Worm (Caenorhabditis elegans) whole organism, L2 larva: ENCODE results near the gene asp-16.
A peak's percentile ranks its signal among the peaks of the same experiment; 100 is the strongest.

Experiments
- C34F6.9 ChIP-seq: fragments of 150-350 bp; optimal IDR thresholded peaks from 2 replicates; lab custom pipeline; 2014; ENCODE audit warnings: missing biosample characterization, missing genetic modification characterization
- F13H6.1 ChIP-seq: sonication (generic microtip); optimal IDR thresholded peaks from 2 replicates; lab custom pipeline; 2016; ENCODE audit warnings: missing genetic modification characterization, missing compliant biosample characterization
- R02D3.7 ChIP-seq: fragments of 150-350 bp; optimal IDR thresholded peaks from 2 replicates; lab custom pipeline; 2014; ENCODE audit warnings: missing biosample characterization, missing genetic modification characterization
- Y55F3AM.14 ChIP-seq: fragments of 200-800 bp; sonication (Bioruptor generic); optimal IDR thresholded peaks from 2 replicates; lab custom pipeline; 2018; ENCODE audit warnings: mild to moderate bottlenecking, missing genetic modification characterization, missing compliant biosample characterization
- ZK546.5 ChIP-seq: sonication (generic microtip); optimal IDR thresholded peaks from 2 replicates; lab custom pipeline; 2017; ENCODE audit warnings: missing biosample characterization, missing genetic modification characterization
- alr-1 ChIP-seq: fragments of 150-350 bp; optimal IDR thresholded peaks from 2 replicates; lab custom pipeline; 2014; ENCODE audit warnings: missing biosample characterization, missing genetic modification characterization
- aly-2 ChIP-seq: fragments of 150-350 bp; optimal IDR thresholded peaks from 2 replicates; lab custom pipeline; 2014; ENCODE audit warnings: missing biosample characterization, missing genetic modification characterization
- ama-1 ChIP-seq: fragments of 150-350 bp; optimal IDR thresholded peaks from 2 replicates; lab custom pipeline; 2018; ENCODE audit warnings: inconsistent platforms
- blmp-1 ChIP-seq: sonication (generic microtip); optimal IDR thresholded peaks from 2 replicates; lab custom pipeline; 2017; ENCODE audit warnings: missing genetic modification characterization, mild to moderate bottlenecking, missing compliant biosample characterization, antibody characterized with exemption, moderate library complexity; ENCODE audit not compliant: insufficient read depth
- ceh-16 ChIP-seq: fragments of 150-350 bp; optimal IDR thresholded peaks from 2 replicates; lab custom pipeline; 2014; ENCODE audit warnings: missing biosample characterization, missing genetic modification characterization
- crh-2 ChIP-seq: sonication (generic microtip); optimal IDR thresholded peaks from 2 replicates; lab custom pipeline; 2017; ENCODE audit warnings: missing biosample characterization, missing genetic modification characterization
- dmd-4 ChIP-seq: sonication (generic microtip); optimal IDR thresholded peaks from 2 replicates; lab custom pipeline; 2017; ENCODE audit warnings: missing biosample characterization, missing genetic modification characterization
- elt-3 ChIP-seq: sonication (generic microtip); optimal IDR thresholded peaks from 2 replicates; lab custom pipeline; 2017; ENCODE audit warnings: missing biosample characterization, missing genetic modification characterization
- fos-1 ChIP-seq: fragments of 150-350 bp; optimal IDR thresholded peaks from 2 replicates; lab custom pipeline; 2014; ENCODE audit warnings: missing biosample characterization, missing genetic modification characterization
- gmeb-1 ChIP-seq: fragments of 150-350 bp; optimal IDR thresholded peaks from 2 replicates; lab custom pipeline; 2014; ENCODE audit warnings: missing biosample characterization, missing genetic modification characterization
- lin-11 ChIP-seq: fragments of 150-350 bp; sonication (generic microtip); optimal IDR thresholded peaks from 2 replicates; lab custom pipeline; 2014; ENCODE audit warnings: missing biosample characterization, missing genetic modification characterization, inconsistent platforms, mixed read lengths
- lin-13 ChIP-seq: fragments of 150-350 bp; optimal IDR thresholded peaks from 2 replicates; lab custom pipeline; 2014; ENCODE audit warnings: missing biosample characterization, missing genetic modification reagents, missing genetic modification characterization
- mab-5 ChIP-seq: fragments of 150-350 bp; optimal IDR thresholded peaks from 2 replicates; lab custom pipeline; 2014; ENCODE audit warnings: missing biosample characterization, missing genetic modification characterization
- mbf-1 ChIP-seq: sonication (generic microtip); optimal IDR thresholded peaks from 2 replicates; lab custom pipeline; 2017; ENCODE audit warnings: missing biosample characterization, missing genetic modification characterization
- nhr-10 ChIP-seq: sonication (generic microtip); optimal IDR thresholded peaks from 2 replicates; lab custom pipeline; 2017; ENCODE audit warnings: missing biosample characterization, missing genetic modification characterization
- nhr-11 ChIP-seq: fragments of 150-350 bp; optimal IDR thresholded peaks from 2 replicates; lab custom pipeline; 2014; ENCODE audit warnings: missing biosample characterization, missing genetic modification characterization
- nhr-12 ChIP-seq: fragments of 150-350 bp; optimal IDR thresholded peaks from 2 replicates; lab custom pipeline; 2014; ENCODE audit warnings: missing biosample characterization, missing genetic modification characterization
- nhr-129 ChIP-seq: fragments of 150-350 bp; optimal IDR thresholded peaks from 2 replicates; lab custom pipeline; 2014; ENCODE audit warnings: missing biosample characterization, missing genetic modification characterization
- nhr-21 ChIP-seq: fragments of 150-350 bp; optimal IDR thresholded peaks from 2 replicates; lab custom pipeline; 2014; ENCODE audit warnings: missing biosample characterization, missing genetic modification characterization
- nhr-237 ChIP-seq: fragments of 150-350 bp; optimal IDR thresholded peaks from 2 replicates; lab custom pipeline; 2014; ENCODE audit warnings: missing biosample characterization, missing genetic modification characterization
- peb-1 ChIP-seq: fragments of 150-350 bp; optimal IDR thresholded peaks from 2 replicates; lab custom pipeline; 2014; ENCODE audit warnings: missing biosample characterization, missing genetic modification characterization
- skn-1 ChIP-seq: sonication (generic microtip); optimal IDR thresholded peaks from 2 replicates; lab custom pipeline; 2017; ENCODE audit warnings: missing biosample characterization, missing genetic modification characterization
- sma-3 ChIP-seq: sonication (generic microtip); optimal IDR thresholded peaks from 2 replicates; lab custom pipeline; 2016; ENCODE audit warnings: missing genetic modification reagents, missing genetic modification characterization, missing compliant biosample characterization
- sma-9 ChIP-seq, 2 experiments: fragments of 150-350 bp in 1 of 2; sonication (generic microtip) in 1 of 2; optimal IDR thresholded peaks; 2 replicates each; lab custom pipeline; 2014 to 2016; ENCODE audit warnings: missing genetic modification characterization in 2 of 2, mild to moderate bottlenecking in 1 of 2, missing biosample characterization in 1 of 2, missing compliant biosample characterization in 1 of 2, missing genetic modification reagents in 1 of 2, moderate library complexity in 1 of 2
- snpc-4 ChIP-seq: fragments of 150-350 bp; optimal IDR thresholded peaks from 2 replicates; lab custom pipeline; 2014; ENCODE audit warnings: missing biosample characterization, missing genetic modification characterization
- unc-39 ChIP-seq: fragments of 150-350 bp; optimal IDR thresholded peaks from 2 replicates; lab custom pipeline; 2014; ENCODE audit warnings: missing biosample characterization, missing genetic modification characterization
- unc-55 ChIP-seq: fragments of 150-350 bp; sonication (generic microtip); optimal IDR thresholded peaks from 3 replicates; lab custom pipeline; 2014; ENCODE audit warnings: missing biosample characterization, missing genetic modification reagents, missing genetic modification characterization
- zag-1 ChIP-seq: fragments of 150-350 bp; optimal IDR thresholded peaks from 2 replicates; lab custom pipeline; 2014; ENCODE audit warnings: missing biosample characterization, missing genetic modification characterization
- ztf-1 ChIP-seq: fragments of 200-800 bp; sonication (Bioruptor generic); conservative IDR thresholded peaks from 2 replicates; pipeline ENCODE4 v1.3.6; 2022; ENCODE audit warnings: missing genetic modification characterization, missing compliant biosample characterization
- ztf-11 ChIP-seq: sonication (generic microtip); optimal IDR thresholded peaks from 2 replicates; lab custom pipeline; 2017; ENCODE audit warnings: missing biosample characterization, missing genetic modification characterization
- ztf-4 ChIP-seq: fragments of 150-350 bp; optimal IDR thresholded peaks from 2 replicates; lab custom pipeline; 2014; ENCODE audit warnings: missing biosample characterization, missing genetic modification characterization

Gene asp-16

ce11 chrV:19057602-19058001 lies 15.2 kb upstream of the asp-16 start:
- TF ChIP-seq ceh-16, result no peak
- peak; percentile 66 for TF ChIP-seq unc-55 (GFP tag; lab: Kevin White, UChicago)
- no peak for TF ChIP-seq alr-1 (tag; lab: Kevin White, UChicago)
- peak; percentile 80 for TF ChIP-seq mab-5 (tag; lab: Kevin White, UChicago)
- no peak for TF ChIP-seq nhr-21
- no peak for TF ChIP-seq unc-39 (tag; lab: Kevin White, UChicago)
- TF ChIP-seq, all 48 proteins: peak for 2

ce11 chrV:19053281-19053680 lies 10.9 kb upstream of the asp-16 start:
- TF ChIP-seq gmeb-1 (tag; lab: Kevin White, UChicago) (peak; percentile 39), crh-2 (peak; percentile 86), sma-3 (GFP tag; lab: Kevin White, UChicago) (peak; percentile 29), blmp-1 (tag; lab: Kevin White, UChicago) (no peak), ama-1 (lab: Kevin White, UChicago) (no peak), skn-1 (tag; lab: Kevin White, UChicago) (peak; percentile 24), fos-1 (peak; percentile 65)

ce11 chrV:19051425-19051824 lies 9.0 kb upstream of the asp-16 start:
- TF ChIP-seq fos-1 (peak; percentile 39), sma-9 (GFP tag; optimal IDR thresholded peaks at IDR 0.05; lab: Kevin White, UChicago) (peak; percentile 36), sma-9 (tag; optimal IDR thresholded peaks at IDR 0.05; lab: Kevin White, UChicago) (no peak), peb-1 (no peak), blmp-1 (tag; lab: Kevin White, UChicago) (peak; percentile 16), crh-2 (peak; percentile 58), F13H6.1 (tag; lab: Kevin White, UChicago) (peak; percentile 16), dmd-4 (tag; lab: Kevin White, UChicago) (no peak)

- no peak for TF ChIP-seq nhr-12
- TF ChIP-seq dmd-4 (tag; lab: Kevin White, UChicago), result no peak
- TF ChIP-seq lin-13 (GFP tag; lab: Kevin White, UChicago), result no peak
- no peak for TF ChIP-seq ztf-1 (GFP tag; lab: Robert Waterston, UW)
- TF ChIP-seq mbf-1 (tag; lab: Kevin White, UChicago), result no peak
- no peak for TF ChIP-seq elt-3 (tag; lab: Kevin White, UChicago)
- no peak for TF ChIP-seq snpc-4 (tag; lab: Kevin White, UChicago)
- no peak for TF ChIP-seq skn-1 (tag; lab: Kevin White, UChicago)
These were observed 8.5 kb upstream of the asp-16 start for ce11 chrV:19050888-19051287.

ce11 chrV:19050438-19050837 lies 8.0 kb upstream of the asp-16 start, which contains the start of gene asp-1:
Gene asp-1 (minus strand): TSS chrV:19050752.
- TF ChIP-seq ztf-4 (tag; lab: Kevin White, UChicago) (no peak), gmeb-1 (tag; lab: Kevin White, UChicago) (peak; percentile 24), lin-11 (tag; lab: Kevin White, UChicago) (no peak), C34F6.9 (tag; lab: Kevin White, UChicago) (no peak), Y55F3AM.14 (GFP tag; lab: Kevin White, UChicago) (peak; percentile 9), nhr-129 (peak; percentile 10)

- TF ChIP-seq gmeb-1 (tag; lab: Kevin White, UChicago) (peak; percentile 48), R02D3.7 (tag; lab: Kevin White, UChicago) (no peak), peb-1 (no peak), nhr-11 (tag; lab: Kevin White, UChicago) (no peak), nhr-12 (no peak), ztf-1 (GFP tag; lab: Robert Waterston, UW) (no peak), crh-2 (peak; percentile 16), alr-1 (tag; lab: Kevin White, UChicago) (no peak), nhr-10 (tag; lab: Kevin White, UChicago) (no peak), sma-9 (GFP tag; optimal IDR thresholded peaks at IDR 0.05; lab: Kevin White, UChicago) (no peak), sma-9 (tag; optimal IDR thresholded peaks at IDR 0.05; lab: Kevin White, UChicago) (no peak), nhr-21 (no peak), lin-13 (GFP tag; lab: Kevin White, UChicago) (no peak), zag-1 (no peak), nhr-129 (peak; percentile 25), Y55F3AM.14 (GFP tag; lab: Kevin White, UChicago) (no peak), dmd-4 (tag; lab: Kevin White, UChicago) (no peak), ztf-11 (tag; lab: Kevin White, UChicago) (no peak), aly-2 (tag; lab: Kevin White, UChicago) (no peak), blmp-1 (tag; lab: Kevin White, UChicago) (no peak), nhr-237 (tag; lab: Kevin White, UChicago) (no peak), mab-5 (tag; lab: Kevin White, UChicago) (no peak), ZK546.5 (tag; lab: Kevin White, UChicago) (no peak), ztf-4 (tag; lab: Kevin White, UChicago) (no peak), ama-1 (lab: Kevin White, UChicago) (peak; percentile 4)
- TF ChIP-seq, all 48 proteins: peak for 4
These were observed 7.0 kb upstream of the asp-16 start for ce11 chrV:19049140-19050092.
